Worm (Caenorhabditis elegans) whole organism, young adult: ENCODE measurements around the gene puf-11.

Source experiments
- B0336.3 ChIP-seq: fragments of 200-800 bp; sonication (Bioruptor generic); IDR thresholded peaks from 2 replicates; pipeline ENCODE4 v1.3.6; 2022; ENCODE audit warnings: missing genetic modification characterization, missing compliant biosample characterization
- C17E4.6 ChIP-seq: fragments of 200-800 bp; sonication (Bioruptor generic); IDR thresholded peaks from 2 replicates; pipeline ENCODE4 v1.3.6; 2022; ENCODE audit warnings: missing genetic modification reagents, missing genetic modification characterization, missing compliant biosample characterization
- D2030.7 ChIP-seq: fragments of 200-800 bp; sonication (Bioruptor generic); IDR thresholded peaks from 2 replicates; pipeline ENCODE4 v1.3.6; 2022; ENCODE audit warnings: missing genetic modification reagents, missing genetic modification characterization, missing compliant biosample characterization
- F10E7.11 ChIP-seq: sonication (generic microtip); optimal IDR thresholded peaks from 2 replicates; lab custom pipeline; 2017; ENCODE audit warnings: mild to moderate bottlenecking, missing genetic modification characterization, moderate library complexity, missing compliant biosample characterization
- F49E8.2 ChIP-seq: sonication (generic microtip); optimal IDR thresholded peaks from 3 replicates; lab custom pipeline; 2017; ENCODE audit warnings: missing genetic modification characterization, mild to moderate bottlenecking, missing compliant biosample characterization, antibody characterized with exemption, moderate library complexity; ENCODE audit not compliant: insufficient read depth
- F55B11.4 ChIP-seq: sonication (generic microtip); optimal IDR thresholded peaks from 2 replicates; lab custom pipeline; 2016; ENCODE audit warnings: missing compliant biosample characterization, missing genetic modification characterization, borderline replicate concordance; ENCODE audit not compliant: insufficient read depth
- F57A8.1 ChIP-seq: fragments of 200-800 bp; sonication (Bioruptor generic); optimal IDR thresholded peaks from 2 replicates; lab custom pipeline; 2018; ENCODE audit warnings: mild to moderate bottlenecking, missing genetic modification characterization, moderate library complexity, missing compliant biosample characterization
- T26A5.8 ChIP-seq: sonication (generic microtip); optimal IDR thresholded peaks from 2 replicates; lab custom pipeline; 2016; ENCODE audit warnings: missing genetic modification characterization, missing compliant biosample characterization
- Y53G8AR.9 ChIP-seq: fragments of 200-800 bp; sonication (Bioruptor generic); conservative IDR thresholded peaks from 2 replicates; pipeline ENCODE4 v1.3.6; 2022; ENCODE audit warnings: missing genetic modification reagents, missing genetic modification characterization, missing compliant biosample characterization
- Y56A3A.18 ChIP-seq: fragments of 200-800 bp; sonication (Bioruptor generic); IDR thresholded peaks from 2 replicates; pipeline ENCODE4 v1.3.6; 2022; ENCODE audit warnings: missing genetic modification reagents, missing genetic modification characterization, missing compliant biosample characterization
- ZK185.1 ChIP-seq: sonication (generic microtip); optimal IDR thresholded peaks from 2 replicates; lab custom pipeline; 2016; ENCODE audit warnings: mild to moderate bottlenecking, missing genetic modification characterization, missing compliant biosample characterization; ENCODE audit not compliant: poor library complexity, severe bottlenecking
- akir-1 ChIP-seq: fragments of 200-800 bp; sonication (Bioruptor generic); optimal IDR thresholded peaks from 2 replicates; lab custom pipeline; 2018; ENCODE audit warnings: mild to moderate bottlenecking, missing genetic modification characterization, moderate library complexity, missing compliant biosample characterization
- ama-1 ChIP-seq, 3 experiments: fragments of 150-350 bp in 1 of 3; sonication (generic microtip) in 2 of 3; optimal IDR thresholded peaks; 2 replicates each; lab custom pipeline; 2014 to 2018; ENCODE audit warnings: missing biosample characterization in 2 of 3, missing genetic modification characterization in 2 of 3, missing genetic modification reagents in 2 of 3
- athp-1 ChIP-seq: sonication (generic microtip); optimal IDR thresholded peaks from 2 replicates; lab custom pipeline; 2017; ENCODE audit warnings: mild to moderate bottlenecking, missing genetic modification characterization, missing compliant biosample characterization
- ccch-3 ChIP-seq: fragments of 200-800 bp; sonication (Bioruptor generic); optimal IDR thresholded peaks from 2 replicates; lab custom pipeline; 2018; ENCODE audit warnings: mild to moderate bottlenecking, missing genetic modification characterization, missing compliant biosample characterization
- cebp-1 ChIP-seq, 2 experiments: fragments of 200-800 bp in 1 of 2; sonication (Bioruptor generic) in 1 of 2; sonication (generic microtip) in 1 of 2; IDR thresholded peaks in 1 of 2; optimal IDR thresholded peaks in 1 of 2; 2 replicates each; pipeline versions ENCODE4 v1.3.6 to Lab custom; 2017 to 2022; ENCODE audit warnings: missing compliant biosample characterization in 2 of 2, missing genetic modification characterization in 2 of 2, mild to moderate bottlenecking in 1 of 2, missing genetic modification reagents in 1 of 2, moderate library complexity in 1 of 2
- ceh-27 ChIP-seq: fragments of 200-800 bp; sonication (Bioruptor generic); optimal IDR thresholded peaks from 2 replicates; lab custom pipeline; 2018; ENCODE audit warnings: mild to moderate bottlenecking, missing genetic modification characterization, moderate library complexity, missing compliant biosample characterization
- ceh-40 ChIP-seq: fragments of 200-800 bp; sonication (Bioruptor generic); IDR thresholded peaks from 2 replicates; pipeline ENCODE4 v1.3.6; 2022; ENCODE audit warnings: missing genetic modification characterization, missing compliant biosample characterization
- ceh-91 ChIP-seq: fragments of 200-800 bp; sonication (Bioruptor generic); IDR thresholded peaks from 2 replicates; pipeline ENCODE4 v1.3.6; 2022; ENCODE audit warnings: missing genetic modification reagents, missing genetic modification characterization, missing compliant biosample characterization
- chd-7 ChIP-seq: sonication (generic microtip); optimal IDR thresholded peaks from 2 replicates; lab custom pipeline; 2016; ENCODE audit warnings: mild to moderate bottlenecking, missing genetic modification characterization, moderate library complexity, missing compliant biosample characterization
- fkh-3 ChIP-seq: sonication (generic microtip); optimal IDR thresholded peaks from 2 replicates; lab custom pipeline; 2016; ENCODE audit warnings: mild to moderate bottlenecking, missing genetic modification characterization, missing compliant biosample characterization
- hrde-1 ChIP-seq: sonication (generic microtip); optimal IDR thresholded peaks from 2 replicates; lab custom pipeline; 2016; ENCODE audit warnings: missing genetic modification characterization, mild to moderate bottlenecking, missing compliant biosample characterization, moderate library complexity, missing genotype, missing genetic modification reagents, borderline replicate concordance
- hsf-1 ChIP-seq: fragments of 200-800 bp; sonication (Bioruptor generic); IDR thresholded peaks from 2 replicates; pipeline ENCODE4 v1.3.6; 2022; ENCODE audit warnings: missing genetic modification reagents, missing genetic modification characterization, missing compliant biosample characterization
- lin-35 ChIP-seq, 3 experiments: fragments of 150-350 bp in 2 of 3; sonication (generic microtip) in 1 of 3; optimal IDR thresholded peaks; 2 replicates each; lab custom pipeline; 2014 to 2018; ENCODE audit warnings: missing biosample characterization in 3 of 3, missing genetic modification characterization in 3 of 3, missing genetic modification reagents in 3 of 3
- madf-3 ChIP-seq: fragments of 200-800 bp; sonication (Bioruptor generic); IDR thresholded peaks from 2 replicates; pipeline ENCODE4 v1.3.6; 2022; ENCODE audit warnings: missing genetic modification reagents, missing genetic modification characterization, missing compliant biosample characterization
- madf-6 ChIP-seq: fragments of 200-800 bp; sonication (Bioruptor generic); IDR thresholded peaks from 2 replicates; pipeline ENCODE4 v1.3.6; 2022; ENCODE audit warnings: missing genetic modification reagents, missing genetic modification characterization, missing compliant biosample characterization
- mcd-1 ChIP-seq: fragments of 200-800 bp; sonication (Bioruptor generic); IDR thresholded peaks from 2 replicates; pipeline ENCODE4 v1.3.6; 2022; ENCODE audit warnings: missing genetic modification reagents, missing genetic modification characterization, missing compliant biosample characterization
- mel-28 ChIP-seq: sonication (generic microtip); optimal IDR thresholded peaks from 2 replicates; lab custom pipeline; 2016; ENCODE audit warnings: borderline replicate concordance, mild to moderate bottlenecking, missing genetic modification characterization, missing compliant biosample characterization
- nhr-179 ChIP-seq: sonication (generic microtip); optimal IDR thresholded peaks from 2 replicates; lab custom pipeline; 2016; ENCODE audit warnings: mild to moderate bottlenecking, missing genetic modification characterization, missing compliant biosample characterization
- nhr-80 ChIP-seq: sonication (generic microtip); optimal IDR thresholded peaks from 2 replicates; lab custom pipeline; 2016; ENCODE audit warnings: missing genetic modification characterization, missing compliant biosample characterization
- nhr-90 ChIP-seq: sonication (generic microtip); optimal IDR thresholded peaks from 2 replicates; lab custom pipeline; 2016; ENCODE audit warnings: missing genotype, mild to moderate bottlenecking, missing genetic modification characterization, missing compliant biosample characterization
- pbrm-1 ChIP-seq: fragments of 200-800 bp; sonication (Bioruptor generic); IDR thresholded peaks from 2 replicates; pipeline ENCODE4 v1.3.6; 2022; ENCODE audit warnings: missing genetic modification reagents, missing genetic modification characterization, missing compliant biosample characterization
- rcor-1 ChIP-seq: fragments of 200-800 bp; sonication (Bioruptor generic); IDR thresholded peaks from 2 replicates; pipeline ENCODE4 v1.3.6; 2022; ENCODE audit warnings: missing genetic modification reagents, missing genetic modification characterization, missing compliant biosample characterization
- rpc-1 ChIP-seq, 2 experiments: fragments of 150-350 bp in 1 of 2; sonication (generic microtip) in 1 of 2; optimal IDR thresholded peaks; 2 replicates each; lab custom pipeline; 2014 to 2018; ENCODE audit warnings: missing biosample characterization in 1 of 2, missing genetic modification characterization in 1 of 2, missing genetic modification reagents in 1 of 2, missing genotype in 1 of 2
- sdz-38 ChIP-seq: sonication (generic microtip); optimal IDR thresholded peaks from 2 replicates; lab custom pipeline; 2016; ENCODE audit warnings: missing genotype, missing genetic modification characterization, missing compliant biosample characterization
- snpc-1.1 ChIP-seq: sonication (generic microtip); optimal IDR thresholded peaks from 2 replicates; lab custom pipeline; 2017; ENCODE audit warnings: missing genetic modification characterization, mild to moderate bottlenecking, missing compliant biosample characterization, antibody characterized with exemption, moderate library complexity, missing genotype, missing genetic modification reagents; ENCODE audit not compliant: insufficient read depth
- snpc-3.4 ChIP-seq: sonication (generic microtip); optimal IDR thresholded peaks from 2 replicates; lab custom pipeline; 2017; ENCODE audit warnings: missing genetic modification characterization, mild to moderate bottlenecking, missing compliant biosample characterization, antibody characterized with exemption, moderate library complexity, missing genotype, missing genetic modification reagents
- snpc-4 ChIP-seq, 5 experiments: fragments of 150-350 bp in 1 of 5; sonication (generic microtip) in 4 of 5; optimal IDR thresholded peaks; 2 replicates each; lab custom pipeline; 2014 to 2018; ENCODE audit warnings: missing genetic modification characterization in 5 of 5, missing biosample characterization in 3 of 5, antibody characterized with exemption in 2 of 5, mild to moderate bottlenecking in 2 of 5, missing compliant biosample characterization in 2 of 5, missing genotype in 2 of 5, moderate library complexity in 2 of 5, missing genetic modification reagents in 1 of 5
- somi-1 ChIP-seq: fragments of 200-800 bp; sonication (Bioruptor generic); optimal IDR thresholded peaks from 2 replicates; lab custom pipeline; 2018; ENCODE audit warnings: mild to moderate bottlenecking, missing genetic modification characterization, missing compliant biosample characterization
- unc-130 ChIP-seq: sonication (generic microtip); optimal IDR thresholded peaks from 2 replicates; lab custom pipeline; 2016; ENCODE audit warnings: missing genetic modification reagents, missing genetic modification characterization, missing compliant biosample characterization
- unc-62 ChIP-seq: fragments of 150-350 bp; optimal IDR thresholded peaks from 2 replicates; lab custom pipeline; 2014; ENCODE audit warnings: missing biosample characterization, missing genetic modification reagents, missing genetic modification characterization
- zim-3 ChIP-seq: sonication (generic microtip); optimal IDR thresholded peaks from 2 replicates; lab custom pipeline; 2017; ENCODE audit warnings: mild to moderate bottlenecking, missing genetic modification characterization, moderate library complexity, missing compliant biosample characterization
- ztf-25 ChIP-seq: fragments of 200-800 bp; sonication (Bioruptor generic); IDR thresholded peaks from 2 replicates; pipeline ENCODE4 v1.3.6; 2022; ENCODE audit warnings: missing genetic modification reagents, missing genetic modification characterization, missing compliant biosample characterization
- ztf-26 ChIP-seq: sonication (generic microtip); optimal IDR thresholded peaks from 2 replicates; lab custom pipeline; 2017; ENCODE audit warnings: missing genetic modification characterization, missing compliant biosample characterization
- ztf-28 ChIP-seq: fragments of 200-800 bp; sonication (Bioruptor generic); IDR thresholded peaks from 2 replicates; pipeline ENCODE4 v1.3.6; 2022; ENCODE audit warnings: missing genetic modification reagents, missing genetic modification characterization, missing compliant biosample characterization

puf-11 gene

ce11 chrIV:6376473-6377115 is 44.8 kb upstream of the puf-11 start, which contains the start of the genes hrpf-2 and bli-6 (continued):
- TF ChIP-seq zim-3 (no peak), F57A8.1 (no peak), lin-35 (GFP tag; optimal IDR thresholded peaks at IDR 0.05; lab: Kevin White, UChicago) (peak in 1 of 3 experiments; percentile 65), nhr-90 (no peak), ceh-27 (GFP tag; lab: Kevin White, UChicago) (no peak), snpc-4 (GFP tag; optimal IDR thresholded peaks at IDR 0.05; lab: Kevin White, UChicago) (peak; percentile 17), snpc-4 (tag; optimal IDR thresholded peaks at IDR 0.05; lab: Kevin White, UChicago) (peak; percentile 42 to 91 (median 86)), ama-1 (optimal IDR thresholded peaks at IDR 0.05; lab: Kevin White, UChicago) (no peak), ama-1 (GFP tag; optimal IDR thresholded peaks at IDR 0.05; lab: Kevin White, UChicago) (no peak), F10E7.11 (tag; lab: Kevin White, UChicago) (no peak), F55B11.4 (tag; lab: Kevin White, UChicago) (no peak), C17E4.6 (GFP tag; lab: Robert Waterston, UW) (no peak), Y53G8AR.9 (GFP tag; lab: Robert Waterston, UW) (no peak), cebp-1 (GFP tag; IDR thresholded peaks at IDR 0.05; lab: Robert Waterston, UW) (no peak), cebp-1 (tag; optimal IDR thresholded peaks at IDR 0.05; lab: Kevin White, UChicago) (no peak), madf-6 (GFP tag; lab: Robert Waterston, UW) (peak; percentile 52; the same call in 1 of the 2 replicates), athp-1 (tag; lab: Kevin White, UChicago) (no peak), nhr-179 (tag; lab: Kevin White, UChicago) (no peak), nhr-80 (tag; lab: Kevin White, UChicago) (no peak), rpc-1 (optimal IDR thresholded peaks at IDR 0.05; lab: Kevin White, UChicago) (no peak), rpc-1 (tag; optimal IDR thresholded peaks at IDR 0.05; lab: Kevin White, UChicago) (no peak), mcd-1 (GFP tag; lab: Robert Waterston, UW) (peak; percentile 94), snpc-1.1 (tag; lab: Kevin White, UChicago) (peak; percentile 18), chd-7 (tag; lab: Kevin White, UChicago) (no peak), akir-1 (no peak), hrde-1 (tag; lab: Kevin White, UChicago) (no peak), ztf-26 (tag; lab: Kevin White, UChicago) (no peak), unc-62 (GFP tag; lab: Kevin White, UChicago) (no peak), unc-130 (GFP tag; lab: Kevin White, UChicago) (no peak), snpc-3.4 (no peak), F49E8.2 (tag; lab: Kevin White, UChicago) (no peak), B0336.3 (GFP tag; lab: Robert Waterston, UW) (no peak), T26A5.8 (tag; lab: Kevin White, UChicago) (no peak), ZK185.1 (tag; lab: Kevin White, UChicago) (peak; percentile 52), sdz-38 (tag; lab: Kevin White, UChicago) (no peak), somi-1 (GFP tag; lab: Kevin White, UChicago) (no peak), D2030.7 (0 out of 2 replicates have a peak, but pooled peaks have one; percentile 30), ztf-28 (GFP tag; lab: Robert Waterston, UW) (no peak), rcor-1 (GFP tag; lab: Robert Waterston, UW) (no peak), madf-3 (GFP tag; lab: Robert Waterston, UW) (0 out of 2 replicates have a peak, but pooled peaks have one; percentile 22), ceh-40 (GFP tag; lab: Robert Waterston, UW) (no peak), ceh-91 (no peak), Y56A3A.18 (GFP tag; lab: Robert Waterston, UW) (no peak), mel-28 (tag; lab: Kevin White, UChicago) (no peak), hsf-1 (GFP tag; lab: Robert Waterston, UW) (no peak), fkh-3 (tag; lab: Kevin White, UChicago) (no peak), pbrm-1 (GFP tag; lab: Robert Waterston, UW) (no peak), ccch-3 (GFP tag; lab: Kevin White, UChicago) (no peak), ztf-25 (GFP tag; lab: Robert Waterston, UW) (no peak)
